Worm (Caenorhabditis elegans): ENCODE results near the gene spp-10.

spp-10 gene

ce11 chrIV:8481308-8481707, 4.3 kb downstream of the spp-10 start, which contains the start of gene spp-8 (continued):
- TF ChIP-seq mxl-2 (GFP tag; conservative IDR thresholded peaks at IDR 0.05) (no peak), unc-130 (GFP tag; optimal IDR thresholded peaks at IDR 0.05) (no peak), nhr-28 (tag; optimal IDR thresholded peaks at IDR 0.05) (peak; percentile 98), duxl-1 (tag; optimal IDR thresholded peaks at IDR 0.05; ENCODE audit: poor library complexity) (no peak), attf-4 (tag; optimal IDR thresholded peaks at IDR 0.05) (no peak), mxl-3 (GFP tag; optimal IDR thresholded peaks at IDR 0.05) (peak; percentile 74), F10B5.3 (tag; optimal IDR thresholded peaks at IDR 0.05) (no peak), F44E2.7 (GFP tag; IDR thresholded peaks at IDR 0.05) (no peak)

ce11 chrIV:8487183-8487582, 10.2 kb downstream of the spp-10 start, which contains the start of gene srlf-3:
srlf-3 (plus strand) TSS chrIV:8487483.
- TF ChIP-seq dmd-9 (GFP tag; IDR thresholded peaks at IDR 0.05): no peak
- TF ChIP-seq aha-1 (tag): peak; percentile 54

DNA sequence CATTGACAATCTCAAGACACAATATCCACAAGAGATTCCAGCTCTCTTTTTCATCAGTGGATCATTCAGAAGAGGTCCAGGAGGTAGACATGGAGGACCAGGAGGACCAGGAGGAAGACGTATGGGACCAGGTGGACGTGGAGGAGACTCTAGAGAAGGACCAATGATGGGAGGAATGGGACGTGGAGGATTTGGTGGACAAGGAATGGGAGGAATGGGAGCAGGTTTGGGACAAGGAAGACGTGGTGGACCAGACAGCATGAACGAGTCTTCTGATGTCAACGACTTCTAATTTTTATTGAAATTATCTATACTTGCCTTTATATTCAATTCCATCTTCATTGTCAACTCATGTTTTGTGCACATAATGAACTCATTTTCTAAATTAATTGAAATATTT, 11.1 kb downstream of the spp-10 start:
- TF ChIP-seq aha-1 (tag): peak; percentile 92
- no peak for TF ChIP-seq ceh-44 (GFP tag; IDR thresholded peaks at IDR 0.05)

- TF ChIP-seq mep-1 (tag; optimal IDR thresholded peaks at IDR 0.05) (no peak), zfp-3 (GFP tag; conservative IDR thresholded peaks at IDR 0.05) (no peak), Y75B8A.6 (GFP tag; IDR thresholded peaks at IDR 0.05) (no peak), saeg-2 (GFP tag; IDR thresholded peaks at IDR 0.05) (no peak), R02D3.7 (tag; optimal IDR thresholded peaks at IDR 0.05) (no peak), pha-4 (GFP tag; IDR thresholded peaks at IDR 0.05) (no peak), pha-4 (tag; optimal IDR thresholded peaks at IDR 0.05) (no peak), mes-2 (tag; optimal IDR thresholded peaks at IDR 0.05; ENCODE audit: poor library complexity, severe bottlenecking) (no peak), ceh-28 (tag; optimal IDR thresholded peaks at IDR 0.05) (no peak), ctbp-1 (GFP tag; IDR thresholded peaks at IDR 0.05) (no peak), lin-38 (GFP tag; IDR thresholded peaks at IDR 0.05) (no peak), hlh-30 (tag; optimal IDR thresholded peaks at IDR 0.05; ENCODE audit: insufficient read depth) (no peak)
Observed at ce11 chrIV:8489915-8490314, 12.9 kb downstream of the spp-10 start, which contains the start of gene srlf-2. srlf-2 (plus strand) TSS chrIV:8490215.

DNA sequence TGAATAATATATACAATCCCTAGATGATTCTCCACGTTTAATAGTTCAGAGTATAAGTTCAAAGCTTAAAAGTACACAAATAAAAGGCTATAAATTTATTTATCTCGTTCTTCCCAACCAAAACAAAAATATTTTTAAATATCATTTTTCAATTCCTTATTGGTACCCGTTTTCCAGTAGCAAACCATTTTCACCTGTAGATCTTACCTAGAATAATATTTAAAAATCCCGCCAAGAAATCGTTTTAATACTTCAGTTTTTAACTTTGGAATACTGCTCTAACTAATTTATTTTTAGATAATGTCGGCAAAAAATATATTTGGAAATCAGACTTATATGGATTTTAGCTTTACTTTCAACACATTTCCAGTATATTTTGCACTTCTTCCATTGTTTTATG, 15.3 kb downstream of the spp-10 start, which contains the start of gene sru-7:
sru-7 (plus strand) TSS at position 301 of the 400 bp plus-strand sequence.
- no peak for TF ChIP-seq unc-39 (tag; optimal IDR thresholded peaks at IDR 0.05)
- no peak for TF ChIP-seq ama-1 (optimal IDR thresholded peaks at IDR 0.05)
- TF ChIP-seq lin-39 (tag; optimal IDR thresholded peaks at IDR 0.05): no peak

DNA sequence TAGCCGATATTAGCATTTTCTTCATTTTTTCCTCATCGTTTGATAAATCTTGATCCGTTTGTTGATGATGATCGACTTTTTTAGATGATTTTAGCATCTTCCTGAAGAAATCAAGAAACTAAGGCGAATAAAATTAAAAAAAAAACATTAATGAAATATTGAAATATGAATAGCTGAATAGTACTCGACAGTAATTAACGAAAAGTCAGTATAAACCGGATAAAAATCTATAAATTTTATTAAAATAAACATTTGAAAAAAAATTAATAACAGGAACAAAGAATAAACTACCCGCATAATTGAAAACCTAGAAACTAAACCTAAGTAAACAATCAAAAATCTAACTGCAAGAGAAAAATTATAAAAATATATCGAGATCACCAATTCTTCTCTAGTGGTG, 19.3 kb downstream of the spp-10 start, which contains the start of gene C28C12.12:
C28C12.12 (minus strand) TSS at position 101 of the 400 bp plus-strand sequence.
- no peak for TF ChIP-seq lin-38 (GFP tag; IDR thresholded peaks at IDR 0.05)

ce11 chrIV:8498773-8499360, 21.9 kb downstream of the spp-10 start, which contains the start of the genes acdh-13 and mesp-1:
acdh-13 (minus strand) TSS chrIV:8498823.
mesp-1 (plus strand) TSS chrIV:8499310.
- TF ChIP-seq unc-130 (GFP tag; optimal IDR thresholded peaks at IDR 0.05): peak; percentile 94
- peak; percentile 53 for TF ChIP-seq lin-38 (GFP tag; IDR thresholded peaks at IDR 0.05)
- no peak for TF ChIP-seq T20F7.1 (GFP tag; optimal IDR thresholded peaks at IDR 0.05)
- no peak for TF ChIP-seq nhr-76 (tag; optimal IDR thresholded peaks at IDR 0.05)
- TF ChIP-seq dpl-1 (GFP tag; optimal IDR thresholded peaks at IDR 0.05): peak; percentile 89
- TF ChIP-seq ceh-20 (GFP tag; IDR thresholded peaks at IDR 0.05): no peak
- TF ChIP-seq F49E8.2 (tag; optimal IDR thresholded peaks at IDR 0.05; ENCODE audit: borderline replicate concordance): peak; percentile 71
- TF ChIP-seq mes-2 (tag; optimal IDR thresholded peaks at IDR 0.05; ENCODE audit: poor library complexity, severe bottlenecking): peak; percentile 96
- TF ChIP-seq Y48G9A.11 (GFP tag; IDR thresholded peaks at IDR 0.05): peak; percentile 69
- peak in 1 of 2 experiments; percentile 69 for TF ChIP-seq hif-1 (tag; optimal IDR thresholded peaks at IDR 0.05)
